Fruit fly (Drosophila melanogaster) whole organism, embryonic: ENCODE measurements around the gene Etl1.
A peak's percentile ranks its signal among the peaks of the same experiment; 100 is the strongest.

ENCODE experiments used
- BtbVII ChIP-seq: fragments of 200-800 bp; sonication (Bioruptor generic); optimal IDR thresholded peaks from 3 replicates; lab custom pipeline; 2017; ENCODE audit warnings: missing biosample characterization, mild to moderate bottlenecking, missing genetic modification characterization
- C15 ChIP-seq: fragments of 200-800 bp; sonication (Bioruptor generic); IDR thresholded peaks from 3 replicates; pipeline ENCODE4 v1.3.6; 2022; ENCODE audit warnings: missing biosample characterization, missing genetic modification characterization
- CG10209 ChIP-seq: fragments of 200-800 bp; sonication (Bioruptor generic); optimal IDR thresholded peaks from 3 replicates; lab custom pipeline; 2017; ENCODE audit warnings: missing biosample characterization, mild to moderate bottlenecking, missing genetic modification characterization, missing genetic modification reagents
- CG10321 ChIP-seq: fragments of 200-800 bp; sonication (Bioruptor generic); IDR thresholded peaks from 2 replicates; pipeline ENCODE4 v1.3.6; 2022; ENCODE audit warnings: missing biosample characterization, missing genetic modification characterization
- CG1233 ChIP-seq: fragments of 200-800 bp; sonication (Bioruptor generic); optimal IDR thresholded peaks from 4 replicates; lab custom pipeline; 2018; ENCODE audit warnings: missing biosample characterization, mild to moderate bottlenecking, missing genetic modification characterization
- CG13624 ChIP-seq: fragments of 200-800 bp; sonication (Bioruptor generic); optimal IDR thresholded peaks from 2 replicates; lab custom pipeline; 2016; ENCODE audit warnings: missing biosample characterization, missing genetic modification characterization
- CG14965 ChIP-seq: fragments of 200-800 bp; sonication (Bioruptor generic); optimal IDR thresholded peaks from 2 replicates; lab custom pipeline; 2016; ENCODE audit warnings: missing biosample characterization, missing genetic modification characterization, borderline replicate concordance
- CG15269 ChIP-seq: fragments of 200-800 bp; sonication (Bioruptor generic); optimal IDR thresholded peaks from 2 replicates; lab custom pipeline; 2018; ENCODE audit warnings: missing biosample characterization, mild to moderate bottlenecking, missing genetic modification characterization, moderate library complexity
- CG16779 ChIP-seq: fragments of 200-800 bp; sonication (Bioruptor generic); IDR thresholded peaks from 2 replicates; pipeline ENCODE4 v1.3.6; 2022; ENCODE audit warnings: missing biosample characterization, missing genetic modification characterization
- CG17568 ChIP-seq: fragments of 200-800 bp; sonication (Bioruptor generic); optimal IDR thresholded peaks from 2 replicates; lab custom pipeline; 2018; ENCODE audit warnings: missing biosample characterization, mild to moderate bottlenecking, missing genetic modification characterization, moderate library complexity
- CG2199 ChIP-seq: fragments of 200-800 bp; sonication (Bioruptor generic); IDR thresholded peaks from 3 replicates; pipeline ENCODE4 v1.3.6; 2022; ENCODE audit warnings: missing biosample characterization, missing genetic modification characterization
- CG3065 ChIP-seq: fragments of 200-800 bp; sonication (Bioruptor generic); optimal IDR thresholded peaks from 2 replicates; lab custom pipeline; 2016; ENCODE audit warnings: missing biosample characterization, missing genetic modification characterization
- CG3407 ChIP-seq: fragments of 200-800 bp; sonication (Bioruptor generic); optimal IDR thresholded peaks from 2 replicates; lab custom pipeline; 2018; ENCODE audit warnings: missing biosample characterization, mild to moderate bottlenecking, missing genetic modification characterization
- CG4424 ChIP-seq: fragments of 200-800 bp; sonication (Bioruptor generic); optimal IDR thresholded peaks from 3 replicates; lab custom pipeline; 2016; ENCODE audit warnings: missing biosample characterization, missing genetic modification characterization
- CG5180 ChIP-seq: fragments of 200-800 bp; sonication (Bioruptor generic); optimal IDR thresholded peaks from 3 replicates; lab custom pipeline; 2017; ENCODE audit warnings: missing biosample characterization, missing genetic modification characterization, mild to moderate bottlenecking, moderate library complexity, missing genetic modification reagents
- CG6272 ChIP-seq: fragments of 200-800 bp; sonication (Bioruptor generic); IDR thresholded peaks from 2 replicates; pipeline ENCODE4 v1.3.6; 2022; ENCODE audit warnings: missing biosample characterization, missing genetic modification characterization
- CG6654 ChIP-seq: fragments of 200-800 bp; sonication (Bioruptor generic); optimal IDR thresholded peaks from 2 replicates; lab custom pipeline; 2017; ENCODE audit warnings: missing biosample characterization, mild to moderate bottlenecking, missing genetic modification characterization
- CG6791 ChIP-seq: fragments of 200-800 bp; sonication (Bioruptor generic); IDR thresholded peaks from 3 replicates; pipeline ENCODE4 v1.3.6; 2022; ENCODE audit warnings: missing biosample characterization, missing genetic modification characterization; ENCODE audit not compliant: partially characterized antibody
- CG7357 ChIP-seq: fragments of 200-800 bp; sonication (Bioruptor generic); IDR thresholded peaks from 3 replicates; pipeline ENCODE4 v1.3.6; 2022; ENCODE audit warnings: missing biosample characterization, missing genetic modification characterization
- CG7745 ChIP-seq: fragments of 200-800 bp; sonication (Bioruptor generic); optimal IDR thresholded peaks from 2 replicates; lab custom pipeline; 2018; ENCODE audit warnings: missing biosample characterization, mild to moderate bottlenecking, missing genetic modification characterization, moderate library complexity
- CG8765 ChIP-seq: fragments of 200-800 bp; sonication (Bioruptor generic); IDR thresholded peaks from 2 replicates; pipeline ENCODE4 v1.3.6; 2022; ENCODE audit warnings: missing biosample characterization, missing genetic modification characterization
- CG9797 ChIP-seq: fragments of 200-800 bp; sonication (Bioruptor generic); optimal IDR thresholded peaks from 3 replicates; lab custom pipeline; 2018; ENCODE audit warnings: missing biosample characterization, mild to moderate bottlenecking, missing genetic modification characterization
- CrebB ChIP-seq: fragments of 200-800 bp; sonication (Bioruptor generic); optimal IDR thresholded peaks from 3 replicates; lab custom pipeline; 2018; ENCODE audit warnings: missing biosample characterization, mild to moderate bottlenecking, missing genetic modification characterization
- E2f1 ChIP-seq: fragments of 200-800 bp; sonication (Bioruptor generic); IDR thresholded peaks from 2 replicates; pipeline ENCODE4 v1.3.6; 2022; ENCODE audit warnings: missing biosample characterization, missing genetic modification characterization
- Fer1 ChIP-seq: fragments of 200-800 bp; sonication (Bioruptor generic); optimal IDR thresholded peaks from 2 replicates; lab custom pipeline; 2017; ENCODE audit warnings: missing biosample characterization, mild to moderate bottlenecking, missing genetic modification characterization
- Fer2 ChIP-seq: fragments of 200-800 bp; sonication (Bioruptor generic); optimal IDR thresholded peaks from 2 replicates; lab custom pipeline; 2018; ENCODE audit warnings: missing biosample characterization, mild to moderate bottlenecking, missing genetic modification characterization, moderate library complexity
- Fer3 ChIP-seq: fragments of 200-800 bp; sonication (Bioruptor generic); optimal IDR thresholded peaks from 2 replicates; lab custom pipeline; 2018; ENCODE audit warnings: missing biosample characterization, mild to moderate bottlenecking, missing genetic modification characterization, moderate library complexity
- GATAe ChIP-seq: fragments of 200-800 bp; sonication (Bioruptor generic); conservative IDR thresholded peaks from 2 replicates; pipeline ENCODE4 v1.3.6; 2022; ENCODE audit warnings: missing biosample characterization, missing genetic modification characterization
- HLH4C ChIP-seq: fragments of 200-800 bp; sonication (Bioruptor generic); IDR thresholded peaks from 3 replicates; pipeline ENCODE4 v1.3.6; 2022; ENCODE audit warnings: missing biosample characterization, missing genetic modification characterization; ENCODE audit not compliant: partially characterized antibody
- Hey ChIP-seq: fragments of 200-800 bp; sonication (Bioruptor generic); optimal IDR thresholded peaks from 3 replicates; lab custom pipeline; 2018; ENCODE audit warnings: missing biosample characterization, mild to moderate bottlenecking, missing genetic modification characterization
- NC2α ChIP-seq: fragments of 200-800 bp; sonication (Bioruptor generic); optimal IDR thresholded peaks from 2 replicates; lab custom pipeline; 2016; ENCODE audit warnings: missing biosample characterization, missing genetic modification characterization
- Nf-YA ChIP-seq: fragments of 200-800 bp; sonication (Bioruptor generic); IDR thresholded peaks from 2 replicates; pipeline ENCODE4 v1.3.6; 2022; ENCODE audit warnings: missing biosample characterization, missing genetic modification characterization
- NfI ChIP-seq: fragments of 200-800 bp; sonication (Bioruptor generic); optimal IDR thresholded peaks from 3 replicates; lab custom pipeline; 2018; ENCODE audit warnings: missing biosample characterization, mild to moderate bottlenecking, missing genetic modification characterization, moderate library complexity
- PHDP ChIP-seq: fragments of 200-800 bp; sonication (Bioruptor generic); optimal IDR thresholded peaks from 3 replicates; lab custom pipeline; 2018; ENCODE audit warnings: missing biosample characterization, mild to moderate bottlenecking, missing genetic modification characterization, moderate library complexity
- Taf1 ChIP-seq: fragments of 200-800 bp; sonication (Bioruptor generic); IDR thresholded peaks from 2 replicates; pipeline ENCODE4 v1.3.6; 2022; ENCODE audit warnings: missing biosample characterization, missing genetic modification characterization
- YL-1 ChIP-seq: fragments of 200-800 bp; sonication (Bioruptor generic); optimal IDR thresholded peaks from 3 replicates; lab custom pipeline; 2017; ENCODE audit warnings: missing biosample characterization, mild to moderate bottlenecking, missing genetic modification characterization
- eve ChIP-seq, 2 experiments: fragments of >200 bp; optimal IDR thresholded peaks; 2 replicates each; lab custom pipeline; 2017; ENCODE audit warnings: missing biosample characterization in 2 of 2, missing genetic modification characterization in 2 of 2
- exex ChIP-seq: fragments of 200-800 bp; sonication (Bioruptor generic); optimal IDR thresholded peaks from 4 replicates; lab custom pipeline; 2018; ENCODE audit warnings: missing biosample characterization, mild to moderate bottlenecking, missing genetic modification characterization, moderate library complexity
- gem ChIP-seq: fragments of 200-800 bp; sonication (Bioruptor generic); optimal IDR thresholded peaks from 2 replicates; lab custom pipeline; 2019; ENCODE audit warnings: missing biosample characterization, mild to moderate bottlenecking, missing genetic modification characterization, moderate library complexity
- gfzf ChIP-seq: fragments of 200-800 bp; sonication (Bioruptor generic); optimal IDR thresholded peaks from 2 replicates; lab custom pipeline; 2016; ENCODE audit warnings: missing biosample characterization, mild to moderate bottlenecking, missing genetic modification characterization, moderate library complexity
- h ChIP-seq: fragments of >200 bp; optimal IDR thresholded peaks from 2 replicates; lab custom pipeline; 2017
- ham ChIP-seq: fragments of 200-800 bp; sonication (Bioruptor generic); IDR thresholded peaks from 2 replicates; pipeline ENCODE4 v1.3.6; 2022; ENCODE audit warnings: missing biosample characterization, missing genetic modification characterization
- hbn ChIP-seq: fragments of 200-800 bp; sonication (Bioruptor generic); IDR thresholded peaks from 2 replicates; pipeline ENCODE4 v1.3.6; 2022; ENCODE audit warnings: missing biosample characterization, missing genetic modification characterization; ENCODE audit not compliant: partially characterized antibody
- hkb ChIP-seq, 2 experiments: fragments of 200-800 bp in 1 of 2; fragments of >200 bp in 1 of 2; sonication (Bioruptor generic) in 1 of 2; IDR thresholded peaks in 1 of 2; optimal IDR thresholded peaks in 1 of 2; 2 replicates each; pipeline versions ENCODE4 v1.3.6 to Lab custom; 2017 to 2022; ENCODE audit warnings: missing biosample characterization in 1 of 2, missing genetic modification characterization in 1 of 2
- sd ChIP-seq: fragments of 200-800 bp; sonication (Bioruptor generic); optimal IDR thresholded peaks from 3 replicates; lab custom pipeline; 2018; ENCODE audit warnings: missing biosample characterization, mild to moderate bottlenecking, missing genetic modification characterization, moderate library complexity
- seq ChIP-seq: fragments of 200-800 bp; sonication (Bioruptor generic); IDR thresholded peaks from 2 replicates; pipeline ENCODE4 v1.3.6; 2022; ENCODE audit warnings: missing biosample characterization, missing genetic modification characterization
- slp2 ChIP-seq: fragments of 200-800 bp; sonication (Bioruptor generic); optimal IDR thresholded peaks from 2 replicates; lab custom pipeline; 2016; ENCODE audit warnings: missing biosample characterization, missing genetic modification characterization
- ssp ChIP-seq: fragments of 200-800 bp; sonication (Bioruptor generic); IDR thresholded peaks from 2 replicates; pipeline ENCODE4 v1.3.6; 2022; ENCODE audit warnings: missing biosample characterization, missing genetic modification characterization

Gene Etl1

DNA sequence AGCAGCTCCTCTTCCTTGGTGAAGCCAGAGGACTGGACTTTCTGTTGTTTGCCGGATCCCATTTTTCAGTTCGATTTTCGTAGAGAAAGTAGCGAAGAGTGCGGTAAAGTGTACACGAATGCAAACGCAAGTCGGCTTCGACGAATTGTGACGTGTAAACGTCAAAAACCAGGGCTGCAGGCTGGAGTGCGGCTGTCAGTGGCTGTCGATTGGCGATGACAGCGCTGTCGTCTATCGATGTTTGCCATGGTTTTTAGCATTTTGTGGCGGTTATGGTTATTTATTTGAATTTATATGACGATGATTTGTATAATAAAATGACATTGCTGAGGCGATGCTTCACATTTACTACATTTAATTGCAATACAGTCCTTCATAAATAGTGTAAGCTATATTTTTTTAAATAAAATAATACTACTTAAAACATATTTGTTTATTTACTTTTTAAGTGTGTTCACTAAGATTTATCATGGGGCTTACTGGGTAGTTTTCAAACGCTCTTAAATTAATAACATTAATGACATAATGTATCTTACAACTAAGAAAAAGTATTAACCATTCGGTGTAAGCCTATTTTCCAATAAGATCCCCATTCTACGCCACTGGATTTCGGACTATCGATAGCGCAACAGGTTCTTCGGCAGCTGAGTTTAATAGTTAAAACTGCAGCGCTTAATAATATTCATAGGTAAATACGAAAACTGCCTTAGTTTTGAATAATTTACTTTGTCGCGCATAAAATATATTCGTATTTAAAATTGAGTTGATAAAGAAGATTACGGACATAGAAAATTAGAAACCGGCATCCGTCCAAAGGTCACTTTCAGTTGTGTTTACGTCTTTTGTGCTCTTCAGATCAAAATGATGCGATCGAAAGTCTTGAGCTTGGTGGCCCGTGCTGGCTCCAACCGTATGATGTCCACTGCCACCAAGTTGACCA, 5.9 kb upstream of the Etl1 start, which contains the start of the genes CG5885 and CG4598 (continued):
- TF ChIP-seq hkb (optimal IDR thresholded peaks at IDR 0.05; lab: Kevin White, UChicago) (no peak), hkb (GFP tag; IDR thresholded peaks at IDR 0.05; lab: Robert Waterston, UW) (peak; percentile 84), PHDP (tag; lab: Kevin White, UChicago) (peak; percentile 65), CG8765 (GFP tag; lab: Robert Waterston, UW) (no peak; the same call in 1 of the 2 replicates), sd (tag; lab: Kevin White, UChicago) (peak; percentile 15), CG4424 (GFP tag; lab: Kevin White, UChicago) (peak; percentile 63), Fer1 (GFP tag; lab: Kevin White, UChicago) (peak; percentile 48), GATAe (GFP tag; lab: Robert Waterston, UW) (no peak), slp2 (GFP tag; lab: Kevin White, UChicago) (no peak), NfI (peak; percentile 69), CG16779 (GFP tag; lab: Robert Waterston, UW) (0 out of 2 replicates have a peak, but pooled peaks have one; percentile 13), CG17568 (no peak), CG7357 (GFP tag; lab: Robert Waterston, UW) (no peak), CG10321 (GFP tag; lab: Robert Waterston, UW) (no peak), E2f1 (GFP tag; lab: Robert Waterston, UW) (peak; percentile 59), gem (tag; lab: Kevin White, UChicago) (peak; percentile 87), CG13624 (GFP tag; lab: Kevin White, UChicago) (peak; percentile 32), CG15269 (tag; lab: Kevin White, UChicago) (peak; percentile 80), CG7745 (tag; lab: Kevin White, UChicago) (no peak), CG3065 (GFP tag; lab: Kevin White, UChicago) (no peak), Taf1 (GFP tag; lab: Robert Waterston, UW) (peak; percentile 55; the same call in 1 of the 2 replicates), exex (tag; lab: Kevin White, UChicago) (peak; percentile 44), Nf-YA (no peak), BtbVII (GFP tag; lab: Kevin White, UChicago) (peak; percentile 52), hbn (peak; percentile 68), HLH4C (GFP tag; lab: Robert Waterston, UW) (peak; percentile 82), CG3407 (GFP tag; lab: Kevin White, UChicago) (peak; percentile 54), CG6791 (GFP tag; lab: Robert Waterston, UW) (peak; percentile 78), YL-1 (GFP tag; lab: Kevin White, UChicago) (peak; percentile 89), Hey (tag; lab: Kevin White, UChicago) (no peak), seq (GFP tag; lab: Robert Waterston, UW) (no peak), CrebB (tag; lab: Kevin White, UChicago) (peak; percentile 59), ham (no peak), CG1233 (GFP tag; lab: Kevin White, UChicago) (peak; percentile 0), h (lab: Kevin White, UChicago) (no peak), C15 (GFP tag; lab: Robert Waterston, UW) (0 out of 3 replicates have a peak, but pooled peaks have one; percentile 17), Fer2 (tag; lab: Kevin White, UChicago) (peak; percentile 57), NC2α (GFP tag; lab: Kevin White, UChicago) (no peak), CG9797 (GFP tag; lab: Kevin White, UChicago) (peak; percentile 47), CG6272 (GFP tag; lab: Robert Waterston, UW) (no peak; the same call in 1 of the 2 replicates), CG2199 (GFP tag; lab: Robert Waterston, UW) (no peak), Fer3 (tag; lab: Kevin White, UChicago) (peak; percentile 59), gfzf (peak; percentile 50), CG14965 (GFP tag; lab: Kevin White, UChicago) (no peak), eve (GFP tag; optimal IDR thresholded peaks at IDR 0.05; lab: Kevin White, UChicago) (no peak), CG5180 (peak; percentile 48), ssp (GFP tag; lab: Robert Waterston, UW) (peak; percentile 39; the same call in 1 of the 2 replicates), CG10209 (GFP tag; lab: Kevin White, UChicago) (peak; percentile 66), CG6654 (GFP tag; lab: Kevin White, UChicago) (no peak)
